Worm (Caenorhabditis elegans) whole organism, L1 larva: ENCODE results near the gene ceh-10.

Source experiments
- C04F5.9 ChIP-seq: sonication (generic microtip); optimal IDR thresholded peaks from 2 replicates; lab custom pipeline; 2016; ENCODE audit warnings: missing genetic modification characterization, missing compliant biosample characterization
- C16A3.4 ChIP-seq: fragments of 150-350 bp; optimal IDR thresholded peaks from 2 replicates; lab custom pipeline; 2014; ENCODE audit warnings: missing biosample characterization, missing genetic modification characterization
- C34B4.2 ChIP-seq: sonication (generic microtip); optimal IDR thresholded peaks from 2 replicates; lab custom pipeline; 2017; ENCODE audit warnings: mild to moderate bottlenecking, missing genetic modification characterization, missing compliant biosample characterization
- Y116A8C.19 ChIP-seq: sonication (generic microtip); optimal IDR thresholded peaks from 2 replicates; lab custom pipeline; 2016; ENCODE audit warnings: missing compliant biosample characterization, missing genetic modification characterization, borderline replicate concordance
- aha-1 ChIP-seq: fragments of 150-350 bp; optimal IDR thresholded peaks from 2 replicates; lab custom pipeline; 2014; ENCODE audit warnings: missing biosample characterization, missing genetic modification characterization
- alr-1 ChIP-seq: fragments of 200-800 bp; sonication (Bioruptor generic); optimal IDR thresholded peaks from 2 replicates; lab custom pipeline; 2018; ENCODE audit warnings: borderline replicate concordance, mild to moderate bottlenecking, missing genetic modification characterization, missing compliant biosample characterization
- aly-2 ChIP-seq: fragments of 150-350 bp; optimal IDR thresholded peaks from 2 replicates; lab custom pipeline; 2014; ENCODE audit warnings: missing biosample characterization, missing genetic modification characterization
- ama-1 ChIP-seq: fragments of 150-350 bp; optimal IDR thresholded peaks from 2 replicates; lab custom pipeline; 2014
- blmp-1 ChIP-seq: fragments of 150-350 bp; optimal IDR thresholded peaks from 2 replicates; lab custom pipeline; 2014; ENCODE audit warnings: missing biosample characterization, missing genetic modification characterization
- ceh-8 ChIP-seq: fragments of 200-800 bp; sonication (Bioruptor generic); optimal IDR thresholded peaks from 2 replicates; lab custom pipeline; 2018; ENCODE audit warnings: mild to moderate bottlenecking, missing genetic modification characterization, moderate library complexity, missing compliant biosample characterization
- ceh-82 ChIP-seq, 3 experiments: fragments of 150-350 bp in 1 of 3; sonication (generic microtip) in 2 of 3; optimal IDR thresholded peaks; 2 replicates each; lab custom pipeline; 2014 to 2017; ENCODE audit warnings: missing biosample characterization in 3 of 3, missing genetic modification characterization in 3 of 3
- ceh-88 ChIP-seq: fragments of 200-800 bp; sonication (Bioruptor generic); IDR thresholded peaks from 2 replicates; pipeline ENCODE4 v1.3.6; 2022; ENCODE audit warnings: missing genetic modification characterization, missing compliant biosample characterization
- ces-1 ChIP-seq: fragments of 150-350 bp; optimal IDR thresholded peaks from 2 replicates; lab custom pipeline; 2014; ENCODE audit warnings: missing biosample characterization, missing genetic modification reagents, missing genetic modification characterization
- dsc-1 ChIP-seq: sonication (generic microtip); optimal IDR thresholded peaks from 2 replicates; lab custom pipeline; 2016; ENCODE audit warnings: mild to moderate bottlenecking, missing genetic modification characterization, missing compliant biosample characterization
- efl-1 ChIP-seq, 4 experiments: fragments of 150-350 bp; optimal IDR thresholded peaks in 3 of 4; peaks in 1 of 4; 1 replicate in 1 of 4; 2 replicates in 3 of 4; lab custom pipeline; 2014; ENCODE audit warnings: missing biosample characterization in 2 of 4, missing genetic modification characterization in 2 of 4, missing genetic modification reagents in 2 of 4
- efl-3 ChIP-seq: fragments of 200-800 bp; sonication (Bioruptor generic); optimal IDR thresholded peaks from 2 replicates; lab custom pipeline; 2018; ENCODE audit warnings: mild to moderate bottlenecking, missing genetic modification characterization, missing compliant biosample characterization
- egl-13 ChIP-seq: sonication (generic microtip); optimal IDR thresholded peaks from 2 replicates; lab custom pipeline; 2016; ENCODE audit warnings: missing genotype, missing genetic modification reagents, missing genetic modification characterization, missing compliant biosample characterization
- elt-2 ChIP-seq: sonication (generic microtip); optimal IDR thresholded peaks from 2 replicates; lab custom pipeline; 2016; ENCODE audit warnings: missing genetic modification characterization, mild to moderate bottlenecking, inconsistent platforms, missing compliant biosample characterization, missing genetic modification reagents
- elt-3 ChIP-seq, 6 experiments: fragments of 150-350 bp in 1 of 6; sonication (generic microtip); optimal IDR thresholded peaks; 2 replicates each; lab custom pipeline; 2017 to 2018; ENCODE audit warnings: missing biosample characterization in 6 of 6, missing genetic modification characterization in 6 of 6, inconsistent platforms in 1 of 6
- ets-5 ChIP-seq: fragments of 200-800 bp; sonication (Bioruptor generic); IDR thresholded peaks from 2 replicates; pipeline ENCODE4 v1.3.6; 2022; ENCODE audit warnings: missing genetic modification characterization, missing compliant biosample characterization
- fkh-8 ChIP-seq: sonication (generic microtip); optimal IDR thresholded peaks from 2 replicates; lab custom pipeline; 2016; ENCODE audit warnings: mild to moderate bottlenecking, missing genetic modification characterization, missing compliant biosample characterization
- fos-1 ChIP-seq: fragments of 150-350 bp; optimal IDR thresholded peaks from 2 replicates; lab custom pipeline; 2014; ENCODE audit warnings: missing biosample characterization, missing genetic modification characterization
- hlh-17 ChIP-seq: fragments of 200-800 bp; sonication (Bioruptor generic); optimal IDR thresholded peaks from 2 replicates; lab custom pipeline; 2018; ENCODE audit warnings: missing genetic modification characterization, mild to moderate bottlenecking, missing compliant biosample characterization, moderate library complexity, borderline replicate concordance
- hlh-4 ChIP-seq: sonication (generic microtip); optimal IDR thresholded peaks from 2 replicates; lab custom pipeline; 2016; ENCODE audit warnings: mild to moderate bottlenecking, missing genetic modification characterization, missing compliant biosample characterization
- isw-1 ChIP-seq: fragments of 200-800 bp; sonication (Bioruptor generic); IDR thresholded peaks from 2 replicates; pipeline ENCODE4 v1.3.6; 2022; ENCODE audit warnings: missing genetic modification characterization, missing compliant biosample characterization
- jun-1 ChIP-seq: fragments of 150-350 bp; optimal IDR thresholded peaks from 2 replicates; lab custom pipeline; 2014; ENCODE audit warnings: missing biosample characterization, missing genetic modification reagents, missing genetic modification characterization
- lin-13 ChIP-seq: fragments of 150-350 bp; optimal IDR thresholded peaks from 2 replicates; lab custom pipeline; 2014; ENCODE audit warnings: missing biosample characterization, missing genetic modification reagents, missing genetic modification characterization
- lin-14 ChIP-seq: fragments of 200-800 bp; sonication (Bioruptor generic); optimal IDR thresholded peaks from 2 replicates; lab custom pipeline; 2018; ENCODE audit warnings: mild to moderate bottlenecking, missing genetic modification characterization, moderate library complexity, missing compliant biosample characterization
- lin-39 ChIP-seq: fragments of 150-350 bp; optimal IDR thresholded peaks from 2 replicates; lab custom pipeline; 2014; ENCODE audit warnings: missing biosample characterization, missing genetic modification reagents, missing genetic modification characterization
- lir-3 ChIP-seq: sonication (generic microtip); optimal IDR thresholded peaks from 2 replicates; lab custom pipeline; 2016; ENCODE audit warnings: mild to moderate bottlenecking, missing genetic modification characterization, moderate library complexity, missing compliant biosample characterization; ENCODE audit not compliant: poor library complexity
- mdl-1 ChIP-seq, 2 experiments: fragments of 150-350 bp; optimal IDR thresholded peaks; 2 replicates each; lab custom pipeline; 2014 to 2017; ENCODE audit warnings: missing biosample characterization in 2 of 2, missing genetic modification characterization in 2 of 2, inconsistent platforms in 1 of 2
- mef-2 ChIP-seq: fragments of 150-350 bp; optimal IDR thresholded peaks from 2 replicates; lab custom pipeline; 2014; ENCODE audit warnings: missing biosample characterization, missing genetic modification characterization
- nhr-12 ChIP-seq: sonication (generic microtip); optimal IDR thresholded peaks from 2 replicates; lab custom pipeline; 2017; ENCODE audit warnings: missing biosample characterization, missing genetic modification characterization
- nhr-19 ChIP-seq: fragments of 200-800 bp; sonication (Bioruptor generic); conservative IDR thresholded peaks from 2 replicates; pipeline ENCODE4 v1.3.6; 2022; ENCODE audit warnings: missing genetic modification characterization, missing compliant biosample characterization
- nhr-20 ChIP-seq: sonication (generic microtip); optimal IDR thresholded peaks from 2 replicates; lab custom pipeline; 2016; ENCODE audit warnings: mild to moderate bottlenecking, missing genetic modification characterization, missing compliant biosample characterization
- nhr-28 ChIP-seq: fragments of 150-350 bp; optimal IDR thresholded peaks from 2 replicates; lab custom pipeline; 2014; ENCODE audit warnings: missing biosample characterization, missing genetic modification characterization
- nhr-47 ChIP-seq: sonication (generic microtip); optimal IDR thresholded peaks from 2 replicates; lab custom pipeline; 2016; ENCODE audit warnings: mild to moderate bottlenecking, missing genetic modification characterization, moderate library complexity, missing compliant biosample characterization
- nhr-71 ChIP-seq: sonication (generic microtip); optimal IDR thresholded peaks from 2 replicates; lab custom pipeline; 2016; ENCODE audit warnings: mild to moderate bottlenecking, missing genetic modification characterization, moderate library complexity, missing compliant biosample characterization
- nhr-77 ChIP-seq: fragments of 150-350 bp; optimal IDR thresholded peaks from 2 replicates; lab custom pipeline; 2014; ENCODE audit warnings: missing biosample characterization, missing genetic modification characterization
- nhr-84 ChIP-seq: sonication (generic microtip); optimal IDR thresholded peaks from 2 replicates; lab custom pipeline; 2017; ENCODE audit warnings: missing biosample characterization, missing genetic modification characterization
- nhr-85 ChIP-seq: sonication (generic microtip); peaks from one replicate; lab custom pipeline; 2016; ENCODE audit warnings: missing genetic modification characterization, inconsistent platforms, missing compliant biosample characterization
- skn-1 ChIP-seq: fragments of 150-350 bp; optimal IDR thresholded peaks from 2 replicates; lab custom pipeline; 2014; ENCODE audit warnings: missing biosample characterization, missing genetic modification characterization
- snu-23 ChIP-seq: sonication (generic microtip); optimal IDR thresholded peaks from 2 replicates; lab custom pipeline; 2016; ENCODE audit warnings: missing genetic modification characterization, missing compliant biosample characterization
- sox-4 ChIP-seq: sonication (generic microtip); optimal IDR thresholded peaks from 2 replicates; lab custom pipeline; 2016; ENCODE audit warnings: missing genetic modification characterization, missing compliant biosample characterization
- swsn-7 ChIP-seq: sonication (generic microtip); optimal IDR thresholded peaks from 2 replicates; lab custom pipeline; 2016; ENCODE audit warnings: missing genetic modification characterization, missing compliant biosample characterization
- tlp-1 ChIP-seq: fragments of 150-350 bp; optimal IDR thresholded peaks from 2 replicates; lab custom pipeline; 2014; ENCODE audit warnings: missing biosample characterization, missing genetic modification characterization
- unc-30 ChIP-seq: sonication (generic microtip); optimal IDR thresholded peaks from 2 replicates; lab custom pipeline; 2017; ENCODE audit warnings: missing biosample characterization, missing genetic modification characterization
- unc-98 ChIP-seq: fragments of 200-800 bp; sonication (Bioruptor generic); IDR thresholded peaks from 2 replicates; pipeline ENCODE4 v1.3.6; 2022; ENCODE audit warnings: missing genetic modification characterization, missing compliant biosample characterization
- xbp-1 ChIP-seq: sonication (generic microtip); optimal IDR thresholded peaks from 2 replicates; lab custom pipeline; 2016; ENCODE audit warnings: missing genetic modification characterization, missing compliant biosample characterization
- zag-1 ChIP-seq: fragments of 150-350 bp; optimal IDR thresholded peaks from 2 replicates; lab custom pipeline; 2014; ENCODE audit warnings: missing biosample characterization, missing genetic modification characterization
- ztf-11 ChIP-seq, 2 experiments: sonication (generic microtip); optimal IDR thresholded peaks; 2 replicates each; lab custom pipeline; 2016 to 2017; ENCODE audit warnings: missing genetic modification characterization in 2 of 2, missing biosample characterization in 1 of 2, missing compliant biosample characterization in 1 of 2
- ztf-4 ChIP-seq: fragments of 150-350 bp; optimal IDR thresholded peaks from 2 replicates; lab custom pipeline; 2014; ENCODE audit warnings: missing biosample characterization, missing genetic modification characterization

The ceh-10 gene

DNA sequence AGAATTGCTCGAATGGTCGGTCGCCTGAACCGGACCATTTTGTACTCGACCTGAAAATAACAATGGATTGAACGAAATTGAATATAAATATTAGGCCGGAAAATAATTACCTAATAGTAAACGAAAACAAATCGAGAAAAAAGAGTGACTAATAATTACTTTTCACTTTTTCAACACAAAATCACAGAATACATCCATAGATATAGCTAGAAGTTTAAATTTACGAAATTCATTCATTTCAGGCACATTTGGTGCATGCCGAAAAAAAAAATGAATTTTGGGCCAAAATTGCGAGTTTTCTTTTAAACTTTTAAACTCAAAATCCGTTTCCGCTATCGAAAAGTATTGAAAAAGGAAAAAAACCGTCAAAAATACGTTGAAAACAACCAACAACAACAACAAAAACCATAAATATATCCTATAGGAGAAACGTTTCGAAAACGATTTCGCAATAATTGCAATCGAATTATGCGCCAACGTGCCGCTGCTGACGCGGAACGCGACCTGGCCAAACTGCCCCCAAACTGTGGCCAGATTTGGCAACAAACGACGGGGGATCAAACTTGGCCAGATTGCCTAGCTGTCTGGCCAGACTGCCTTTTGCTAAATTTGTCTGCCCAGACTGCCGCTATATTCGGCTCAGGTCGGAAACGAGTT is 13.4 kb upstream of the ceh-10 start, which contains the start of gene Y37B11A.3:
TSS of gene Y37B11A.3 (minus strand) at position 51 of the 657 bp plus-strand sequence.
- peak; percentile 76 for TF ChIP-seq lin-13 (GFP tag; lab: Kevin White, UChicago)
- TF ChIP-seq xbp-1 (tag; lab: Kevin White, UChicago): peak; percentile 77
- peak; percentile 81 for TF ChIP-seq fkh-8 (tag; lab: Kevin White, UChicago)
- TF ChIP-seq mef-2 (tag; lab: Kevin White, UChicago): no peak
- peak; percentile 29 for TF ChIP-seq elt-2 (tag; lab: Kevin White, UChicago)
- peak; percentile 67 for TF ChIP-seq jun-1
- no peak for TF ChIP-seq unc-30 (tag; lab: Kevin White, UChicago)
- TF ChIP-seq efl-1 (optimal IDR thresholded peaks at IDR 0.05; lab: Kevin White, UChicago): peak; percentile 85 to 86
- peak; percentile 81 to 98 for TF ChIP-seq efl-1 (GFP tag; optimal IDR thresholded peaks at IDR 0.05 in 1 of 2; lab: Kevin White, UChicago)
- peak; percentile 89 for TF ChIP-seq nhr-47 (tag; lab: Kevin White, UChicago)
- peak; percentile 81 for TF ChIP-seq swsn-7 (tag; lab: Kevin White, UChicago)
- TF ChIP-seq ces-1 (GFP tag; lab: Kevin White, UChicago): no peak
- no peak for TF ChIP-seq ama-1 (lab: Kevin White, UChicago)
- peak; percentile 88 for TF ChIP-seq nhr-85 (tag; lab: Kevin White, UChicago)
- TF ChIP-seq Y116A8C.19 (tag; lab: Kevin White, UChicago): no peak
- no peak for TF ChIP-seq tlp-1 (tag; lab: Kevin White, UChicago)
- peak; percentile 47 for TF ChIP-seq blmp-1
- TF ChIP-seq fos-1 (tag; lab: Kevin White, UChicago): no peak
- TF ChIP-seq aly-2 (tag; lab: Kevin White, UChicago): peak; percentile 76
- no peak for TF ChIP-seq hlh-17 (GFP tag; lab: Kevin White, UChicago)
- peak; percentile 86 for TF ChIP-seq nhr-19 (GFP tag; lab: Robert Waterston, UW)
- peak in 1 of 2 experiments; percentile 51 for TF ChIP-seq ztf-11 (tag; optimal IDR thresholded peaks at IDR 0.05; lab: Kevin White, UChicago)
- peak; percentile 87 for TF ChIP-seq lin-14 (GFP tag; lab: Kevin White, UChicago)
- no peak for TF ChIP-seq C34B4.2 (tag; lab: Kevin White, UChicago)
- peak; percentile 78 for TF ChIP-seq dsc-1 (tag; lab: Kevin White, UChicago)
- TF ChIP-seq elt-3 (tag; optimal IDR thresholded peaks at IDR 0.05; lab: Kevin White, UChicago): peak in 2 of 6 experiments; percentile 54 to 67
- TF ChIP-seq mdl-1 (tag; optimal IDR thresholded peaks at IDR 0.05; lab: Kevin White, UChicago): peak in 1 of 2 experiments; percentile 70
- peak; percentile 87 for TF ChIP-seq ceh-82 (tag; optimal IDR thresholded peaks at IDR 0.05; lab: Kevin White, UChicago)
- TF ChIP-seq skn-1: peak; percentile 82
- peak; percentile 88 for TF ChIP-seq nhr-71 (tag; lab: Kevin White, UChicago)
- no peak for TF ChIP-seq zag-1 (tag; lab: Kevin White, UChicago)
- TF ChIP-seq ztf-4 (tag; lab: Kevin White, UChicago): no peak
- peak; percentile 85 for TF ChIP-seq snu-23
- TF ChIP-seq nhr-12: no peak
- peak; percentile 77 for TF ChIP-seq C16A3.4 (tag; lab: Kevin White, UChicago)
- TF ChIP-seq egl-13 (tag; lab: Kevin White, UChicago): peak; percentile 9
- TF ChIP-seq C04F5.9 (tag; lab: Kevin White, UChicago): peak; percentile 6
- no peak for TF ChIP-seq ceh-88 (GFP tag; lab: Robert Waterston, UW)
- peak; percentile 70 for TF ChIP-seq nhr-77 (tag; lab: Kevin White, UChicago)
- TF ChIP-seq ceh-8 (GFP tag; lab: Kevin White, UChicago): peak; percentile 73
- TF ChIP-seq aha-1 (tag; lab: Kevin White, UChicago): no peak
- peak; percentile 81 for TF ChIP-seq nhr-20 (tag; lab: Kevin White, UChicago)
- TF ChIP-seq nhr-28 (tag; lab: Kevin White, UChicago): no peak
- peak; percentile 59 for TF ChIP-seq lir-3 (tag; lab: Kevin White, UChicago)
- TF ChIP-seq efl-3 (GFP tag; lab: Kevin White, UChicago): no peak
- TF ChIP-seq isw-1 (GFP tag; lab: Robert Waterston, UW): peak; percentile 86
- TF ChIP-seq sox-4 (tag; lab: Kevin White, UChicago): peak; percentile 41
- no peak for TF ChIP-seq ets-5
- peak; percentile 20 for TF ChIP-seq lin-39 (tag; lab: Kevin White, UChicago)
- TF ChIP-seq alr-1 (tag; lab: Kevin White, UChicago): no peak
- peak; percentile 11; the same call in 1 of the 2 replicates for TF ChIP-seq unc-98 (GFP tag; lab: Robert Waterston, UW)
- TF ChIP-seq nhr-84 (tag; lab: Kevin White, UChicago): no peak
- TF ChIP-seq hlh-4 (tag; lab: Kevin White, UChicago): no peak
